Worm (Caenorhabditis elegans): ENCODE results near the gene nlp-5.

DNA sequence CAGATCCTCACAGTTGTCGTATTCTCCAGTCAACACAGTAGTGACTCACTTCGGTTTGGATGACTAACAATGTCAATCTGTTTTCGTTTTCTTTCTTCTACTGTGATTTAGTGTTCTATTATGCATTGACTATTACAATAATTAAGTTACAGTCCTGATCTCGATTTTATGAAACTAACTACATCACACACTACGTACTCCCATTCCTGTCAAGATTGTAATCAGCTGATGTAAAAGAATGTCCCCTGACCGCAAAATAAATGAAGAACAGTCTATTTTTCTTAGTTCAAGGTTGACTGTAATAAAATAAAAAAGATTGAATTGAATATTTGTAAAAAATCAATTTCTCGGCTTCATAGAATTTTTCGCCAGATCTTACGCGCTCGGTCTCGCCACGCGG lies 12.9 kb upstream of the nlp-5 start:
- TF ChIP-seq ama-1 (optimal IDR thresholded peaks at IDR 0.05): no peak
- TF ChIP-seq tbx-37 (GFP tag; conservative IDR thresholded peaks at IDR 0.05): no peak
- TF ChIP-seq tra-4 (tag; optimal IDR thresholded peaks at IDR 0.05): no peak
- TF ChIP-seq hnd-1 (tag; optimal IDR thresholded peaks at IDR 0.05): no peak
- TF ChIP-seq sea-1 (GFP tag; conservative IDR thresholded peaks at IDR 0.05): no peak
- no peak for TF ChIP-seq tbx-11 (GFP tag; IDR thresholded peaks at IDR 0.05)

Measured in whole organism, early embryonic.